Worm (Caenorhabditis elegans): ENCODE data around the gene F43D2.7.

Gene F43D2.7

ce11 chrV:14658131-14658530 lies 18.2 kb upstream of the F43D2.7 start, which contains the start of gene slc-25A29 (continued):
- no peak for TF ChIP-seq ceh-32 (tag; optimal IDR thresholded peaks at IDR 0.05; ENCODE audit: poor library complexity)
- no peak for TF ChIP-seq fkh-10 (GFP tag; optimal IDR thresholded peaks at IDR 0.05)
- TF ChIP-seq ama-1 (optimal IDR thresholded peaks at IDR 0.05), result no peak
- peak; percentile 19 for TF ChIP-seq nhr-28 (tag; optimal IDR thresholded peaks at IDR 0.05)
- no peak for TF ChIP-seq php-3 (GFP tag; IDR thresholded peaks at IDR 0.05)
- no peak for TF ChIP-seq tag-97 (GFP tag; IDR thresholded peaks at IDR 0.05)
- no peak for TF ChIP-seq skn-1 (tag; optimal IDR thresholded peaks at IDR 0.05)
- no peak for TF ChIP-seq zag-1 (tag; optimal IDR thresholded peaks at IDR 0.05)
- TF ChIP-seq Y48G9A.11 (GFP tag; IDR thresholded peaks at IDR 0.05), result no peak
- no peak for TF ChIP-seq duxl-1 (tag; optimal IDR thresholded peaks at IDR 0.05; ENCODE audit: poor library complexity)
- no peak for TF ChIP-seq lin-13 (GFP tag; optimal IDR thresholded peaks at IDR 0.05)
- TF ChIP-seq hlh-11 (tag; optimal IDR thresholded peaks at IDR 0.05), result peak; percentile 25
- no peak for TF ChIP-seq unc-130 (GFP tag; optimal IDR thresholded peaks at IDR 0.05)
- no peak for TF ChIP-seq ztf-11 (tag; optimal IDR thresholded peaks at IDR 0.05)

- TF ChIP-seq hlh-30 (tag; optimal IDR thresholded peaks at IDR 0.05; ENCODE audit: insufficient read depth), result peak; percentile 62
- peak in 1 of 2 experiments; percentile 36 for TF ChIP-seq mdl-1 (tag; optimal IDR thresholded peaks at IDR 0.05)
- TF ChIP-seq dmd-8 (GFP tag; IDR thresholded peaks at IDR 0.05), result no peak
- peak; percentile 5 for TF ChIP-seq nhr-28 (tag; optimal IDR thresholded peaks at IDR 0.05)
- TF ChIP-seq nhr-42 (GFP tag; IDR thresholded peaks at IDR 0.05), result no peak
- no peak for TF ChIP-seq attf-4 (tag; optimal IDR thresholded peaks at IDR 0.05)
Measured at ce11 chrV:14656970-14657369, 17.0 kb upstream of the F43D2.7 start.

ce11 chrV:14655689-14656088 lies 15.7 kb upstream of the F43D2.7 start:
- no peak for TF ChIP-seq duxl-1 (tag; optimal IDR thresholded peaks at IDR 0.05; ENCODE audit: poor library complexity)
- TF ChIP-seq nhr-28 (tag; optimal IDR thresholded peaks at IDR 0.05), result peak; percentile 20
- no peak for TF ChIP-seq unc-62 (GFP tag; optimal IDR thresholded peaks at IDR 0.05 in 1 of 2)
- no peak for TF ChIP-seq unc-62 (tag; optimal IDR thresholded peaks at IDR 0.05)
- TF ChIP-seq hlh-30 (tag; optimal IDR thresholded peaks at IDR 0.05; ENCODE audit: insufficient read depth), result peak; percentile 70
- no peak for TF ChIP-seq nhr-77 (tag; optimal IDR thresholded peaks at IDR 0.05)

ce11 chrV:14650631-14651030 lies 10.7 kb upstream of the F43D2.7 start:
- no peak for TF ChIP-seq mes-2 (tag; optimal IDR thresholded peaks at IDR 0.05; ENCODE audit: poor library complexity, severe bottlenecking)
- TF ChIP-seq lin-39 (tag; optimal IDR thresholded peaks at IDR 0.05), result no peak
- TF ChIP-seq duxl-1 (tag; optimal IDR thresholded peaks at IDR 0.05; ENCODE audit: poor library complexity), result no peak
- no peak for TF ChIP-seq nhr-25 (tag; optimal IDR thresholded peaks at IDR 0.05; ENCODE audit: borderline replicate concordance, insufficient read depth)
- no peak for TF ChIP-seq ceh-44 (GFP tag; IDR thresholded peaks at IDR 0.05)
- TF ChIP-seq php-3 (GFP tag; IDR thresholded peaks at IDR 0.05), result no peak
- TF ChIP-seq snpc-4 (tag; optimal IDR thresholded peaks at IDR 0.05), result no peak
- no peak for TF ChIP-seq Y48G9A.11 (GFP tag; IDR thresholded peaks at IDR 0.05)
- TF ChIP-seq R02D3.7 (tag; optimal IDR thresholded peaks at IDR 0.05), result no peak
- TF ChIP-seq D1046.2 (GFP tag; IDR thresholded peaks at IDR 0.05), result no peak
- TF ChIP-seq attf-4 (tag; optimal IDR thresholded peaks at IDR 0.05), result no peak
- TF ChIP-seq nhr-42 (GFP tag; IDR thresholded peaks at IDR 0.05), result no peak
- no peak for TF ChIP-seq tra-1 (GFP tag; IDR thresholded peaks at IDR 0.05)
- no peak for TF ChIP-seq ceh-62 (tag; optimal IDR thresholded peaks at IDR 0.05)
- no peak for TF ChIP-seq nhr-41 (GFP tag; IDR thresholded peaks at IDR 0.05)
- no peak for TF ChIP-seq vab-7 (GFP tag; IDR thresholded peaks at IDR 0.05)
- TF ChIP-seq hlh-30 (tag; optimal IDR thresholded peaks at IDR 0.05; ENCODE audit: insufficient read depth), result no peak
- TF ChIP-seq unc-62 (GFP tag; optimal IDR thresholded peaks at IDR 0.05 in 1 of 2), result no peak
- TF ChIP-seq unc-62 (tag; optimal IDR thresholded peaks at IDR 0.05), result no peak
- TF ChIP-seq mxl-3 (GFP tag; optimal IDR thresholded peaks at IDR 0.05), result no peak
- TF ChIP-seq ZK337.2 (GFP tag; IDR thresholded peaks at IDR 0.05), result no peak

All from whole organism, L4 larva.